Fruit fly (Drosophila melanogaster) whole organism, adult: ENCODE results near the gene pps.
A peak's percentile ranks its signal among the peaks of the same experiment; 100 is the strongest.

Experiments
- CG11617 ChIP-seq: fragments of 200-800 bp; sonication (Bioruptor generic); optimal IDR thresholded peaks from 2 replicates; lab custom pipeline; 2017; ENCODE audit warnings: mild to moderate bottlenecking, missing biosample characterization, missing genetic modification reagents, missing genetic modification characterization
- CG12768 ChIP-seq: fragments of 200-800 bp; sonication (Bioruptor generic); optimal IDR thresholded peaks from 2 replicates; lab custom pipeline; 2017; ENCODE audit warnings: missing biosample characterization, missing genetic modification characterization, mild to moderate bottlenecking, moderate library complexity, missing genetic modification reagents
- CG14711 ChIP-seq: fragments of 200-800 bp; sonication (Bioruptor generic); optimal IDR thresholded peaks from 2 replicates; lab custom pipeline; 2018; ENCODE audit warnings: missing biosample characterization, mild to moderate bottlenecking, missing genetic modification characterization, moderate library complexity
- CG1620 ChIP-seq: fragments of 200-800 bp; sonication (Bioruptor generic); optimal IDR thresholded peaks from 2 replicates; lab custom pipeline; 2016; ENCODE audit warnings: missing biosample characterization, missing genetic modification characterization
- CG33017 ChIP-seq: fragments of 200-800 bp; sonication (Bioruptor generic); optimal IDR thresholded peaks from 2 replicates; lab custom pipeline; 2018; ENCODE audit warnings: missing biosample characterization, mild to moderate bottlenecking, missing genetic modification characterization, moderate library complexity
- CG5204 ChIP-seq: fragments of 200-800 bp; sonication (Bioruptor generic); optimal IDR thresholded peaks from 2 replicates; lab custom pipeline; 2016; ENCODE audit warnings: missing biosample characterization, missing genetic modification characterization
- CG7045 ChIP-seq: fragments of 200-800 bp; sonication (Bioruptor generic); optimal IDR thresholded peaks from 2 replicates; lab custom pipeline; 2017; ENCODE audit warnings: missing biosample characterization, mild to moderate bottlenecking, missing genetic modification characterization
- CG7101 ChIP-seq: fragments of 200-800 bp; sonication (Bioruptor generic); optimal IDR thresholded peaks from 2 replicates; lab custom pipeline; 2018; ENCODE audit warnings: missing biosample characterization, mild to moderate bottlenecking, missing genetic modification characterization, moderate library complexity
- Clk ChIP-seq: fragments of 200-800 bp; sonication (Bioruptor generic); optimal IDR thresholded peaks from 2 replicates; lab custom pipeline; 2017; ENCODE audit warnings: missing biosample characterization, missing genetic modification characterization
- Crg-1 ChIP-seq: fragments of 200-800 bp; sonication (Bioruptor generic); optimal IDR thresholded peaks from 2 replicates; lab custom pipeline; 2016; ENCODE audit warnings: missing biosample characterization, missing genetic modification characterization
- Hr96 ChIP-seq: fragments of 200-800 bp; sonication (Bioruptor generic); optimal IDR thresholded peaks from 2 replicates; lab custom pipeline; 2016; ENCODE audit warnings: missing biosample characterization, missing genetic modification characterization
- Mnt ChIP-seq: fragments of 200-800 bp; sonication (Bioruptor generic); optimal IDR thresholded peaks from 2 replicates; lab custom pipeline; 2016; ENCODE audit warnings: missing biosample characterization, mild to moderate bottlenecking, missing genetic modification characterization
- bab1 ChIP-seq: fragments of 200-800 bp; sonication (Bioruptor generic); optimal IDR thresholded peaks from 3 replicates; lab custom pipeline; 2019; ENCODE audit warnings: missing biosample characterization, mild to moderate bottlenecking, missing genetic modification characterization, moderate library complexity
- cic ChIP-seq: fragments of 200-800 bp; sonication (Bioruptor generic); optimal IDR thresholded peaks from 2 replicates; lab custom pipeline; 2017; ENCODE audit warnings: missing biosample characterization, mild to moderate bottlenecking, missing genetic modification characterization, moderate library complexity
- cnc ChIP-seq, 2 experiments: fragments of >200 bp; optimal IDR thresholded peaks; 2 replicates each; lab custom pipeline; 2017
- kay ChIP-seq: fragments of 200-800 bp; sonication (Bioruptor generic); peaks from one replicate; lab custom pipeline; 2016; ENCODE audit warnings: missing biosample characterization, missing genetic modification characterization, borderline replicate concordance
- ovo ChIP-seq: fragments of 200-800 bp; sonication (Bioruptor generic); optimal IDR thresholded peaks from 2 replicates; lab custom pipeline; 2016; ENCODE audit warnings: missing biosample characterization, missing genetic modification characterization
- pad ChIP-seq: fragments of 200-800 bp; sonication (Bioruptor generic); optimal IDR thresholded peaks from 3 replicates; lab custom pipeline; 2017; ENCODE audit warnings: missing biosample characterization, missing genetic modification characterization, mild to moderate bottlenecking, moderate library complexity, missing genetic modification reagents
- tj ChIP-seq: fragments of 200-800 bp; sonication (Bioruptor generic); optimal IDR thresholded peaks from 3 replicates; lab custom pipeline; 2017; ENCODE audit warnings: missing biosample characterization, mild to moderate bottlenecking, missing genetic modification characterization, moderate library complexity
- toe ChIP-seq: fragments of 200-800 bp; sonication (Bioruptor generic); optimal IDR thresholded peaks from 2 replicates; lab custom pipeline; 2016; ENCODE audit warnings: missing biosample characterization, missing genetic modification characterization

Gene pps

dm6 chr3R:12443769-12444168, 30.1 kb downstream of the pps start:
- peak; percentile 74 for TF ChIP-seq tj
- TF ChIP-seq CG11617 = no peak

dm6 chr3R:12445468-12445867, 31.8 kb downstream of the pps start:
- TF ChIP-seq pad = no peak
- TF ChIP-seq cnc (optimal IDR thresholded peaks at IDR 0.05; lab: Kevin White, UChicago) = no peak
- no peak for TF ChIP-seq CG33017
- no peak for TF ChIP-seq Clk (GFP tag; lab: Kevin White, UChicago)
- no peak for TF ChIP-seq CG12768 (GFP tag; lab: Kevin White, UChicago)
- TF ChIP-seq cic = no peak
- TF ChIP-seq CG5204 = no peak
- TF ChIP-seq CG11617 = no peak
- TF ChIP-seq CG1620 (GFP tag; lab: Kevin White, UChicago) = no peak
- TF ChIP-seq kay (GFP tag; lab: Kevin White, UChicago) = no peak
- TF ChIP-seq ovo (GFP tag; lab: Kevin White, UChicago) = no peak
- no peak for TF ChIP-seq tj
- TF ChIP-seq CG7045 (GFP tag; lab: Kevin White, UChicago) = no peak
- TF ChIP-seq Crg-1 (GFP tag; lab: Kevin White, UChicago) = no peak

- no peak for TF ChIP-seq Crg-1 (GFP tag; lab: Kevin White, UChicago)
- no peak for TF ChIP-seq bab1 (GFP tag; lab: Kevin White, UChicago)
- no peak for TF ChIP-seq Hr96 (GFP tag; lab: Kevin White, UChicago)
- TF ChIP-seq kay (GFP tag; lab: Kevin White, UChicago) = no peak
These were observed 33.7 kb downstream of the pps start, which contains the start of gene vrs for dm6 chr3R:12447353-12447752. vrs (plus strand) TSS chr3R:12447653.

dm6 chr3R:12448344-12448743, 34.7 kb downstream of the pps start:
- no peak for TF ChIP-seq Mnt (GFP tag; lab: Kevin White, UChicago)
- TF ChIP-seq Hr96 (GFP tag; lab: Kevin White, UChicago) = no peak
- TF ChIP-seq CG7101 (tag; lab: Kevin White, UChicago) = no peak
- no peak for TF ChIP-seq CG11617
- no peak for TF ChIP-seq cic
- no peak for TF ChIP-seq CG14711 (tag; lab: Kevin White, UChicago)
- TF ChIP-seq Crg-1 (GFP tag; lab: Kevin White, UChicago) = no peak
- TF ChIP-seq CG33017 = no peak
- no peak for TF ChIP-seq ovo (GFP tag; lab: Kevin White, UChicago)
- TF ChIP-seq CG5204 = no peak
- TF ChIP-seq Clk (GFP tag; lab: Kevin White, UChicago) = no peak
- no peak for TF ChIP-seq pad
- TF ChIP-seq kay (GFP tag; lab: Kevin White, UChicago) = no peak
- no peak for TF ChIP-seq cnc (optimal IDR thresholded peaks at IDR 0.05; lab: Kevin White, UChicago)

dm6 chr3R:12448889-12449314, 35.3 kb downstream of the pps start, which contains the start of gene CG18549:
CG18549 (plus strand) TSS chr3R:12449296.
- peak; percentile 95 for TF ChIP-seq Mnt (GFP tag; lab: Kevin White, UChicago)
- peak; percentile 100 for TF ChIP-seq CG7101 (tag; lab: Kevin White, UChicago)
- peak; percentile 98 for TF ChIP-seq Crg-1 (GFP tag; lab: Kevin White, UChicago)
- no peak for TF ChIP-seq toe
- TF ChIP-seq CG14711 (tag; lab: Kevin White, UChicago) = peak; percentile 99
- peak; percentile 96 for TF ChIP-seq CG11617
- peak; percentile 97 for TF ChIP-seq CG1620 (GFP tag; lab: Kevin White, UChicago)
- TF ChIP-seq ovo (GFP tag; lab: Kevin White, UChicago) = peak; percentile 58
- peak; percentile 97 for TF ChIP-seq CG5204
- TF ChIP-seq kay (GFP tag; lab: Kevin White, UChicago) = peak; percentile 99
- TF ChIP-seq bab1 (GFP tag; lab: Kevin White, UChicago) = peak; percentile 100
- TF ChIP-seq CG12768 (GFP tag; lab: Kevin White, UChicago) = peak; percentile 99
- peak; percentile 97 for TF ChIP-seq CG7045 (GFP tag; lab: Kevin White, UChicago)
- peak; percentile 83 for TF ChIP-seq tj
- TF ChIP-seq CG33017 = peak; percentile 100
- peak; percentile 89 for TF ChIP-seq pad
- TF ChIP-seq cic = peak; percentile 98
- peak; percentile 99 for TF ChIP-seq Hr96 (GFP tag; lab: Kevin White, UChicago)
- peak; percentile 94 for TF ChIP-seq Clk (GFP tag; lab: Kevin White, UChicago)
- peak in 1 of 2 experiments; percentile 15 for TF ChIP-seq cnc (optimal IDR thresholded peaks at IDR 0.05; lab: Kevin White, UChicago)

- TF ChIP-seq CG11617 = no peak
- TF ChIP-seq CG7045 (GFP tag; lab: Kevin White, UChicago) = peak; percentile 1
- TF ChIP-seq CG5204 = no peak
- TF ChIP-seq CG33017 = no peak
- TF ChIP-seq CG12768 (GFP tag; lab: Kevin White, UChicago) = no peak
- no peak for TF ChIP-seq ovo (GFP tag; lab: Kevin White, UChicago)
These were observed 36.1 kb downstream of the pps start for dm6 chr3R:12449617-12450242.

dm6 chr3R:12450713-12451259, 37.2 kb downstream of the pps start:
- TF ChIP-seq cic (no peak), CG1620 (GFP tag; lab: Kevin White, UChicago) (no peak), CG7101 (tag; lab: Kevin White, UChicago) (no peak), bab1 (GFP tag; lab: Kevin White, UChicago) (no peak), Crg-1 (GFP tag; lab: Kevin White, UChicago) (no peak), kay (GFP tag; lab: Kevin White, UChicago) (no peak), ovo (GFP tag; lab: Kevin White, UChicago) (no peak), CG7045 (GFP tag; lab: Kevin White, UChicago) (no peak), CG5204 (no peak)
